Worm (Caenorhabditis elegans): ENCODE measurements around the gene ZK228.4.

ce11 chrV:18414051-18414450, 48.5 kb upstream of the ZK228.4 start, which contains the start of gene txt-8:
- no peak for TF ChIP-seq hmg-4 (GFP tag; optimal IDR thresholded peaks at IDR 0.05)
- TF ChIP-seq ama-1 (optimal IDR thresholded peaks at IDR 0.05) = no peak
- no peak for TF ChIP-seq ceh-13 (GFP tag; optimal IDR thresholded peaks at IDR 0.05)
- no peak for TF ChIP-seq F13C5.2 (tag; optimal IDR thresholded peaks at IDR 0.05)
- TF ChIP-seq hnd-1 (tag; optimal IDR thresholded peaks at IDR 0.05) = no peak
